Fruit fly (Drosophila melanogaster) whole organism, adult: ENCODE measurements around the gene CG43181.

Experiments
- CG1620 ChIP-seq: fragments of 200-800 bp; sonication (Bioruptor generic); optimal IDR thresholded peaks from 2 replicates; lab custom pipeline; 2016; ENCODE audit warnings: missing biosample characterization, missing genetic modification characterization
- kay ChIP-seq: fragments of 200-800 bp; sonication (Bioruptor generic); peaks from one replicate; lab custom pipeline; 2016; ENCODE audit warnings: missing biosample characterization, missing genetic modification characterization, borderline replicate concordance
- pad ChIP-seq: fragments of 200-800 bp; sonication (Bioruptor generic); optimal IDR thresholded peaks from 3 replicates; lab custom pipeline; 2017; ENCODE audit warnings: missing biosample characterization, missing genetic modification characterization, mild to moderate bottlenecking, moderate library complexity, missing genetic modification reagents

dm6 chrX:395746-396145, 45.4 kb downstream of the CG43181 start, which contains the start of gene sc:
- no peak for TF ChIP-seq CG1620 (GFP tag; lab: Kevin White, UChicago)
- TF ChIP-seq kay (GFP tag; lab: Kevin White, UChicago), result no peak
- TF ChIP-seq pad (GFP tag; lab: Kevin White, UChicago), result no peak
